Worm (Caenorhabditis elegans): ENCODE data around the gene F21D12.3.
A peak's percentile ranks its signal among the peaks of the same experiment; 100 is the strongest.

DNA sequence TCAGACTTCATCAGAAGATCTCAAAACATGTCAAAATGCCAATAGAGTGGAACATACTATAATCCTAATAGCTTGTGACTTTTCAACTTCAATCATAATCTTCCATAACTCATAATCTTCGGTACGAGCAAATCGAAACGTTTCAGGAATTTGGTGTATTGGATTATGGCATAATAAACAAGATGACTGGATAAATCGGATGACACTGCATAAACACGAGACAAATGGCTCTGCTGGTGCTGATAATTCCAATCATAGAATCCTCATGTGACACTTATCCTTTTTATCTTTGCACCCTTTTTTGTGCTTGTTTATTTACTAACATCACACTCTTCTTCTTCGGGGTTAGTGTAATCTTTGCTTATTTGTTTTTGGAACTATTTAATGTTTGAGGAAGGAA, 40.8 kb downstream of the F21D12.3 start:
- no peak for TF ChIP-seq pqm-1 (tag; optimal IDR thresholded peaks at IDR 0.05)
- no peak for TF ChIP-seq zag-1 (tag; optimal IDR thresholded peaks at IDR 0.05)
- no peak for TF ChIP-seq nhr-237 (tag; optimal IDR thresholded peaks at IDR 0.05)
- no peak for TF ChIP-seq lin-39 (tag; optimal IDR thresholded peaks at IDR 0.05)
- TF ChIP-seq nhr-28 (tag; optimal IDR thresholded peaks at IDR 0.05), result no peak
- TF ChIP-seq elt-1 (tag; optimal IDR thresholded peaks at IDR 0.05), result no peak
- TF ChIP-seq pha-4 (tag; optimal IDR thresholded peaks at IDR 0.05), result peak; percentile 67
